Worm (Caenorhabditis elegans): ENCODE data around the gene srj-10.
A peak's percentile ranks its signal among the peaks of the same experiment; 100 is the strongest.

DNA sequence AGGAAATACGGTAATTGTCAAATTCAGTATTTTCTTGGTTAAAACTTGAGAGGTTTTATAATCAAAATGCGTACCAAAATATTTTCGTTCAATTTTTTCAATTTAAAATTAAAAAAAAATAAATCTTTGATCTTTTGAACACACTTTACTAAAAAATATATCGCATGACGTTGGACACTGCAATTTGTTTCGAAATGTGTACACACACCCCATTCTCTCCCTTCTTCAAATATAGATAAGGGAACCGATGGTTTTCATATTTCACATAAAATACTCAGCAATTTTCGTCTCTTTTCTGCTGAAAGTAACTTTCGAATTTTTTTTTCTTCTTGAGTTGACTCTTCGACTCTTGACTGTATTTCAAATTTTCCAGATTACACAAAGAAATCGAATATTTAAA lies 47.7 kb upstream of the srj-10 start:
- TF ChIP-seq fos-1 (tag; optimal IDR thresholded peaks at IDR 0.05): peak; percentile 24
- TF ChIP-seq skn-1 (tag; optimal IDR thresholded peaks at IDR 0.05): no peak
- TF ChIP-seq mdl-1 (tag; optimal IDR thresholded peaks at IDR 0.05): no peak
- TF ChIP-seq Y55F3AM.14 (GFP tag; optimal IDR thresholded peaks at IDR 0.05): no peak
- no peak for TF ChIP-seq ama-1 (optimal IDR thresholded peaks at IDR 0.05)
- TF ChIP-seq R02D3.7 (tag; optimal IDR thresholded peaks at IDR 0.05): no peak
- TF ChIP-seq nhr-11 (tag; optimal IDR thresholded peaks at IDR 0.05): no peak
- no peak for TF ChIP-seq nhr-77 (tag; optimal IDR thresholded peaks at IDR 0.05)
- no peak for TF ChIP-seq F13H6.1 (tag; optimal IDR thresholded peaks at IDR 0.05)
- no peak for TF ChIP-seq ceh-82 (tag; optimal IDR thresholded peaks at IDR 0.05)
- no peak for TF ChIP-seq sem-4 (tag; optimal IDR thresholded peaks at IDR 0.05)
- no peak for TF ChIP-seq alr-1 (tag; optimal IDR thresholded peaks at IDR 0.05)

Data from whole organism, L2 larva.